Worm (Caenorhabditis elegans) whole organism, young adult: ENCODE results near the gene ZK1055.2.

Source experiments
- B0035.1 ChIP-seq: sonication (generic microtip); optimal IDR thresholded peaks from 2 replicates; lab custom pipeline; 2016; ENCODE audit warnings: missing genetic modification characterization, mild to moderate bottlenecking, missing compliant biosample characterization, missing genotype, missing genetic modification reagents
- B0261.1 ChIP-seq: sonication (generic microtip); optimal IDR thresholded peaks from 2 replicates; lab custom pipeline; 2016; ENCODE audit warnings: mild to moderate bottlenecking, missing genetic modification characterization, moderate library complexity, missing compliant biosample characterization
- C06A6.2 ChIP-seq: fragments of 200-800 bp; sonication (Bioruptor generic); conservative IDR thresholded peaks from 2 replicates; pipeline ENCODE4 v1.3.6; 2022; ENCODE audit warnings: missing genetic modification characterization, missing compliant biosample characterization
- F10E7.11 ChIP-seq: sonication (generic microtip); optimal IDR thresholded peaks from 2 replicates; lab custom pipeline; 2017; ENCODE audit warnings: mild to moderate bottlenecking, missing genetic modification characterization, moderate library complexity, missing compliant biosample characterization
- F52B5.7 ChIP-seq: sonication (generic microtip); optimal IDR thresholded peaks from 2 replicates; lab custom pipeline; 2016; ENCODE audit warnings: mild to moderate bottlenecking, missing genetic modification characterization, missing compliant biosample characterization
- K11D2.4 ChIP-seq: fragments of 200-800 bp; sonication (Bioruptor generic); IDR thresholded peaks from 2 replicates; pipeline ENCODE4 v1.3.6; 2022; ENCODE audit warnings: missing genetic modification reagents, missing genetic modification characterization, missing compliant biosample characterization
- K12H6.12 ChIP-seq: fragments of 200-800 bp; sonication (Bioruptor generic); optimal IDR thresholded peaks from 2 replicates; lab custom pipeline; 2018; ENCODE audit warnings: mild to moderate bottlenecking, missing genetic modification characterization, missing compliant biosample characterization
- T26A5.8 ChIP-seq: sonication (generic microtip); optimal IDR thresholded peaks from 2 replicates; lab custom pipeline; 2016; ENCODE audit warnings: missing genetic modification characterization, missing compliant biosample characterization
- Y53F4B.3 ChIP-seq: fragments of 200-800 bp; sonication (Bioruptor generic); IDR thresholded peaks from 2 replicates; pipeline ENCODE4 v1.3.6; 2022; ENCODE audit warnings: missing genetic modification reagents, missing genetic modification characterization, missing compliant biosample characterization
- Y53G8AR.9 ChIP-seq: fragments of 200-800 bp; sonication (Bioruptor generic); conservative IDR thresholded peaks from 2 replicates; pipeline ENCODE4 v1.3.6; 2022; ENCODE audit warnings: missing genetic modification reagents, missing genetic modification characterization, missing compliant biosample characterization
- Y56A3A.18 ChIP-seq: fragments of 200-800 bp; sonication (Bioruptor generic); IDR thresholded peaks from 2 replicates; pipeline ENCODE4 v1.3.6; 2022; ENCODE audit warnings: missing genetic modification reagents, missing genetic modification characterization, missing compliant biosample characterization
- Y79H2A.3 ChIP-seq: fragments of 200-800 bp; sonication (Bioruptor generic); conservative IDR thresholded peaks from 2 replicates; pipeline ENCODE4 v1.3.6; 2022; ENCODE audit warnings: missing genetic modification reagents, missing genetic modification characterization, missing compliant biosample characterization
- akir-1 ChIP-seq: fragments of 200-800 bp; sonication (Bioruptor generic); optimal IDR thresholded peaks from 2 replicates; lab custom pipeline; 2018; ENCODE audit warnings: mild to moderate bottlenecking, missing genetic modification characterization, moderate library complexity, missing compliant biosample characterization
- ama-1 ChIP-seq, 3 experiments: fragments of 150-350 bp in 1 of 3; sonication (generic microtip) in 2 of 3; optimal IDR thresholded peaks; 2 replicates each; lab custom pipeline; 2014 to 2018; ENCODE audit warnings: missing biosample characterization in 2 of 3, missing genetic modification characterization in 2 of 3, missing genetic modification reagents in 2 of 3
- aptf-3 ChIP-seq: fragments of 200-800 bp; sonication (Bioruptor generic); IDR thresholded peaks from 2 replicates; pipeline ENCODE4 v1.3.6; 2022; ENCODE audit warnings: missing genetic modification characterization, missing compliant biosample characterization
- atf-7 ChIP-seq: sonication (generic microtip); optimal IDR thresholded peaks from 2 replicates; lab custom pipeline; 2017; ENCODE audit warnings: mild to moderate bottlenecking, missing genetic modification characterization, missing compliant biosample characterization
- attf-5 ChIP-seq: fragments of 200-800 bp; sonication (Bioruptor generic); optimal IDR thresholded peaks from 2 replicates; lab custom pipeline; 2018; ENCODE audit warnings: mild to moderate bottlenecking, missing genetic modification characterization, missing compliant biosample characterization
- bed-1 ChIP-seq: fragments of 200-800 bp; sonication (Bioruptor generic); IDR thresholded peaks from 2 replicates; pipeline ENCODE4 v1.3.6; 2022; ENCODE audit warnings: missing genetic modification reagents, missing genetic modification characterization, missing compliant biosample characterization
- ccch-3 ChIP-seq: fragments of 200-800 bp; sonication (Bioruptor generic); optimal IDR thresholded peaks from 2 replicates; lab custom pipeline; 2018; ENCODE audit warnings: mild to moderate bottlenecking, missing genetic modification characterization, missing compliant biosample characterization
- ceh-91 ChIP-seq: fragments of 200-800 bp; sonication (Bioruptor generic); IDR thresholded peaks from 2 replicates; pipeline ENCODE4 v1.3.6; 2022; ENCODE audit warnings: missing genetic modification reagents, missing genetic modification characterization, missing compliant biosample characterization
- egrh-3 ChIP-seq: fragments of 200-800 bp; sonication (Bioruptor generic); IDR thresholded peaks from 2 replicates; pipeline ENCODE4 v1.3.6; 2022; ENCODE audit warnings: missing genetic modification reagents, missing genetic modification characterization, missing compliant biosample characterization
- ekl-4 ChIP-seq: fragments of 200-800 bp; sonication (Bioruptor generic); IDR thresholded peaks from 2 replicates; pipeline ENCODE4 v1.3.6; 2022; ENCODE audit warnings: missing genetic modification reagents, missing genetic modification characterization, missing compliant biosample characterization
- fkh-3 ChIP-seq: sonication (generic microtip); optimal IDR thresholded peaks from 2 replicates; lab custom pipeline; 2016; ENCODE audit warnings: mild to moderate bottlenecking, missing genetic modification characterization, missing compliant biosample characterization
- gei-17 ChIP-seq: fragments of 200-800 bp; sonication (Bioruptor generic); optimal IDR thresholded peaks from 2 replicates; lab custom pipeline; 2018; ENCODE audit warnings: mild to moderate bottlenecking, missing genetic modification characterization, missing compliant biosample characterization
- hlh-12 ChIP-seq: sonication (generic microtip); optimal IDR thresholded peaks from 2 replicates; lab custom pipeline; 2016; ENCODE audit warnings: missing genetic modification characterization, missing compliant biosample characterization
- hlh-26 ChIP-seq: fragments of 200-800 bp; sonication (Bioruptor generic); conservative IDR thresholded peaks from 2 replicates; pipeline ENCODE4 v1.3.6; 2022; ENCODE audit warnings: missing genetic modification reagents, missing genetic modification characterization, missing compliant biosample characterization
- hmg-1.2 ChIP-seq: fragments of 200-800 bp; sonication (Bioruptor generic); IDR thresholded peaks from 2 replicates; pipeline ENCODE4 v1.3.6; 2022; ENCODE audit warnings: missing genetic modification reagents, missing genetic modification characterization, missing compliant biosample characterization
- hsf-1 ChIP-seq: fragments of 200-800 bp; sonication (Bioruptor generic); IDR thresholded peaks from 2 replicates; pipeline ENCODE4 v1.3.6; 2022; ENCODE audit warnings: missing genetic modification reagents, missing genetic modification characterization, missing compliant biosample characterization
- let-526 ChIP-seq: fragments of 200-800 bp; sonication (Bioruptor generic); IDR thresholded peaks from 2 replicates; pipeline ENCODE4 v1.3.6; 2022; ENCODE audit warnings: missing genetic modification reagents, missing genetic modification characterization, missing compliant biosample characterization
- lin-26 ChIP-seq: fragments of 200-800 bp; sonication (Bioruptor generic); IDR thresholded peaks from 2 replicates; pipeline ENCODE4 v1.3.6; 2022; ENCODE audit warnings: missing genetic modification reagents, missing genetic modification characterization, missing compliant biosample characterization
- madf-10 ChIP-seq: sonication (generic microtip); optimal IDR thresholded peaks from 2 replicates; lab custom pipeline; 2016; ENCODE audit warnings: mild to moderate bottlenecking, missing genetic modification characterization, missing compliant biosample characterization
- madf-3 ChIP-seq: fragments of 200-800 bp; sonication (Bioruptor generic); IDR thresholded peaks from 2 replicates; pipeline ENCODE4 v1.3.6; 2022; ENCODE audit warnings: missing genetic modification reagents, missing genetic modification characterization, missing compliant biosample characterization
- nfya-1 ChIP-seq: sonication (generic microtip); optimal IDR thresholded peaks from 2 replicates; lab custom pipeline; 2017; ENCODE audit warnings: antibody characterized with exemption, missing compliant biosample characterization, missing genetic modification characterization, borderline replicate concordance; ENCODE audit not compliant: insufficient read depth
- nfya-2 ChIP-seq: fragments of 200-800 bp; sonication (Bioruptor generic); IDR thresholded peaks from 2 replicates; pipeline ENCODE4 v1.3.6; 2022; ENCODE audit warnings: missing genetic modification reagents, missing genetic modification characterization, missing compliant biosample characterization
- nhr-90 ChIP-seq: sonication (generic microtip); optimal IDR thresholded peaks from 2 replicates; lab custom pipeline; 2016; ENCODE audit warnings: missing genotype, mild to moderate bottlenecking, missing genetic modification characterization, missing compliant biosample characterization
- pbrm-1 ChIP-seq: fragments of 200-800 bp; sonication (Bioruptor generic); IDR thresholded peaks from 2 replicates; pipeline ENCODE4 v1.3.6; 2022; ENCODE audit warnings: missing genetic modification reagents, missing genetic modification characterization, missing compliant biosample characterization
- rec-8 ChIP-seq, 2 experiments: sonication (generic microtip); optimal IDR thresholded peaks; 2 replicates each; lab custom pipeline; 2016; ENCODE audit warnings: mild to moderate bottlenecking in 2 of 2, missing genetic modification characterization in 2 of 2, missing genetic modification reagents in 2 of 2, missing genotype in 2 of 2, missing biosample characterization in 1 of 2, missing compliant biosample characterization in 1 of 2, moderate library complexity in 1 of 2
- repo-1 ChIP-seq: sonication (generic microtip); optimal IDR thresholded peaks from 2 replicates; lab custom pipeline; 2017; ENCODE audit warnings: mild to moderate bottlenecking, missing genetic modification characterization, missing compliant biosample characterization
- snpc-1.1 ChIP-seq: sonication (generic microtip); optimal IDR thresholded peaks from 2 replicates; lab custom pipeline; 2017; ENCODE audit warnings: missing genetic modification characterization, mild to moderate bottlenecking, missing compliant biosample characterization, antibody characterized with exemption, moderate library complexity, missing genotype, missing genetic modification reagents; ENCODE audit not compliant: insufficient read depth
- tbx-9 ChIP-seq: sonication (generic microtip); optimal IDR thresholded peaks from 2 replicates; lab custom pipeline; 2016; ENCODE audit warnings: borderline replicate concordance, missing genetic modification characterization, inconsistent platforms, missing compliant biosample characterization
- unc-62 ChIP-seq: fragments of 150-350 bp; optimal IDR thresholded peaks from 2 replicates; lab custom pipeline; 2014; ENCODE audit warnings: missing biosample characterization, missing genetic modification reagents, missing genetic modification characterization
- xnd-1 ChIP-seq: sonication (generic microtip); optimal IDR thresholded peaks from 2 replicates; lab custom pipeline; 2016; ENCODE audit warnings: missing genotype, missing genetic modification reagents, missing genetic modification characterization, missing compliant biosample characterization
- ztf-18 ChIP-seq: sonication (generic microtip); optimal IDR thresholded peaks from 2 replicates; lab custom pipeline; 2016; ENCODE audit warnings: missing genotype, mild to moderate bottlenecking, missing genetic modification characterization, missing compliant biosample characterization
- ztf-3 ChIP-seq: fragments of 200-800 bp; sonication (Bioruptor generic); optimal IDR thresholded peaks from 2 replicates; lab custom pipeline; 2018; ENCODE audit warnings: mild to moderate bottlenecking, missing genetic modification characterization, missing compliant biosample characterization

ZK1055.2 gene

ce11 chrV:6621894-6622293 lies 31.5 kb downstream of the ZK1055.2 start, which contains the start of gene nhr-37:
Gene nhr-37, plus strand, starts transcription at chrV:6622194.
- TF ChIP-seq xnd-1 (tag; lab: Kevin White, UChicago), result no peak
- no peak for TF ChIP-seq nfya-1
- TF ChIP-seq ccch-3, result no peak
- no peak for TF ChIP-seq Y53F4B.3 (GFP tag; lab: Robert Waterston, UW)
- no peak for TF ChIP-seq ztf-3 (GFP tag; lab: Kevin White, UChicago)
- TF ChIP-seq pbrm-1, result no peak
- TF ChIP-seq madf-3 (GFP tag; lab: Robert Waterston, UW), result no peak
- TF ChIP-seq lin-26 (GFP tag; lab: Robert Waterston, UW), result no peak
- no peak for TF ChIP-seq nhr-90
- TF ChIP-seq repo-1 (tag; lab: Kevin White, UChicago), result no peak
- no peak for TF ChIP-seq akir-1
- TF ChIP-seq F10E7.11 (tag; lab: Kevin White, UChicago), result no peak
- no peak for TF ChIP-seq T26A5.8 (tag; lab: Kevin White, UChicago)
- no peak for TF ChIP-seq hmg-1.2 (GFP tag; lab: Robert Waterston, UW)
- TF ChIP-seq B0261.1, result no peak
- no peak for TF ChIP-seq attf-5
- TF ChIP-seq aptf-3, result no peak
- TF ChIP-seq nfya-2, result no peak

- no peak for TF ChIP-seq egrh-3 (GFP tag; lab: Robert Waterston, UW)
- no peak for TF ChIP-seq F52B5.7 (tag; lab: Kevin White, UChicago)
- TF ChIP-seq hsf-1, result no peak
Measured at ce11 chrV:6626244-6626643, 35.9 kb downstream of the ZK1055.2 start, which contains the start of gene ppt-1. Gene ppt-1, minus strand, starts transcription at chrV:6626344.

- TF ChIP-seq bed-1 (GFP tag; lab: Robert Waterston, UW), result no peak
- TF ChIP-seq B0035.1 (tag; lab: Kevin White, UChicago), result no peak
- TF ChIP-seq fkh-3 (tag; lab: Kevin White, UChicago), result no peak
- no peak for TF ChIP-seq atf-7 (tag; lab: Kevin White, UChicago)
- TF ChIP-seq gei-17 (GFP tag; lab: Kevin White, UChicago), result no peak
- no peak for TF ChIP-seq madf-10 (tag; lab: Kevin White, UChicago)
- no peak for TF ChIP-seq tbx-9 (tag; lab: Kevin White, UChicago)
- no peak for TF ChIP-seq lin-26 (GFP tag; lab: Robert Waterston, UW)
- no peak for TF ChIP-seq hsf-1
- TF ChIP-seq Y56A3A.18 (GFP tag; lab: Robert Waterston, UW), result no peak
- no peak for TF ChIP-seq nfya-1
- TF ChIP-seq snpc-1.1 (tag; lab: Kevin White, UChicago), result no peak
- no peak for TF ChIP-seq C06A6.2 (GFP tag; lab: Robert Waterston, UW)
- no peak for TF ChIP-seq B0261.1
Measured at ce11 chrV:6630769-6631168, 40.4 kb downstream of the ZK1055.2 start.

ce11 chrV:6631866-6632265 lies 41.5 kb downstream of the ZK1055.2 start:
- no peak for TF ChIP-seq ceh-91 (GFP tag; lab: Robert Waterston, UW)
- no peak for TF ChIP-seq ztf-18 (tag; lab: Kevin White, UChicago)
- no peak for TF ChIP-seq let-526 (GFP tag; lab: Robert Waterston, UW)
- no peak for TF ChIP-seq rec-8 (tag; optimal IDR thresholded peaks at IDR 0.05; lab: Kevin White, UChicago)
- TF ChIP-seq unc-62 (GFP tag; lab: Kevin White, UChicago), result no peak
- TF ChIP-seq K12H6.12, result no peak
- TF ChIP-seq nfya-2, result no peak
- no peak for TF ChIP-seq hlh-26 (GFP tag; lab: Robert Waterston, UW)
- TF ChIP-seq hlh-12 (tag; lab: Kevin White, UChicago), result no peak
- TF ChIP-seq Y79H2A.3 (GFP tag; lab: Robert Waterston, UW), result no peak
- TF ChIP-seq K11D2.4 (GFP tag; lab: Robert Waterston, UW), result no peak
- TF ChIP-seq Y53G8AR.9 (GFP tag; lab: Robert Waterston, UW), result no peak
- TF ChIP-seq nfya-1, result no peak
- no peak for TF ChIP-seq ama-1 (optimal IDR thresholded peaks at IDR 0.05; lab: Kevin White, UChicago)
- no peak for TF ChIP-seq ama-1 (GFP tag; optimal IDR thresholded peaks at IDR 0.05; lab: Kevin White, UChicago)
- no peak for TF ChIP-seq ekl-4
